Fruit fly (Drosophila melanogaster) whole organism, embryonic: ENCODE measurements around the gene mio.

Experiments used
- Atf6 ChIP-seq: fragments of 200-800 bp; sonication (Bioruptor generic); IDR thresholded peaks from 2 replicates; pipeline ENCODE4 v1.3.6; 2022; ENCODE audit warnings: missing biosample characterization, missing genetic modification characterization
- CG10654 ChIP-seq: fragments of 200-800 bp; sonication (Bioruptor generic); optimal IDR thresholded peaks from 2 replicates; lab custom pipeline; 2016; ENCODE audit warnings: missing biosample characterization, missing genetic modification characterization
- CG10959 ChIP-seq: fragments of 200-800 bp; sonication (Bioruptor generic); IDR thresholded peaks from 2 replicates; pipeline ENCODE4 v1.3.6; 2022; ENCODE audit warnings: missing biosample characterization, missing genetic modification characterization
- CG10979 ChIP-seq: fragments of 200-800 bp; sonication (Bioruptor generic); optimal IDR thresholded peaks from 2 replicates; lab custom pipeline; 2018; ENCODE audit warnings: missing biosample characterization, mild to moderate bottlenecking, missing genetic modification characterization, moderate library complexity
- CG11398 ChIP-seq: fragments of 200-800 bp; sonication (Bioruptor generic); optimal IDR thresholded peaks from 2 replicates; lab custom pipeline; 2016; ENCODE audit warnings: missing biosample characterization, missing genetic modification characterization
- CG11695 ChIP-seq: fragments of 200-800 bp; sonication (Bioruptor generic); IDR thresholded peaks from 3 replicates; pipeline ENCODE4 v1.3.6; 2022; ENCODE audit warnings: missing biosample characterization, missing genetic modification characterization
- CG12659 ChIP-seq: fragments of 200-800 bp; sonication (Bioruptor generic); optimal IDR thresholded peaks from 3 replicates; lab custom pipeline; 2017; ENCODE audit warnings: mild to moderate bottlenecking, missing biosample characterization, missing genetic modification reagents, missing genetic modification characterization
- CG14441 ChIP-seq: fragments of 200-800 bp; sonication (Bioruptor generic); IDR thresholded peaks from 2 replicates; pipeline ENCODE4 v1.3.6; 2022; ENCODE audit warnings: missing biosample characterization, missing genetic modification characterization
- CG17385 ChIP-seq: fragments of 200-800 bp; sonication (Bioruptor generic); optimal IDR thresholded peaks from 3 replicates; lab custom pipeline; 2018; ENCODE audit warnings: missing biosample characterization, mild to moderate bottlenecking, missing genetic modification characterization
- CG2116 ChIP-seq: fragments of 200-800 bp; sonication (Bioruptor generic); optimal IDR thresholded peaks from 3 replicates; lab custom pipeline; 2018; ENCODE audit warnings: missing biosample characterization, mild to moderate bottlenecking, missing genetic modification characterization
- CG2678 ChIP-seq: fragments of 200-800 bp; sonication (Bioruptor generic); optimal IDR thresholded peaks from 3 replicates; lab custom pipeline; 2019; ENCODE audit warnings: missing biosample characterization, mild to moderate bottlenecking, missing genetic modification characterization, moderate library complexity
- CG32532 ChIP-seq: fragments of 200-800 bp; sonication (Bioruptor generic); IDR thresholded peaks from 2 replicates; pipeline ENCODE4 v1.3.6; 2022; ENCODE audit warnings: missing biosample characterization, missing genetic modification characterization
- CG32772 ChIP-seq: fragments of 200-800 bp; sonication (Bioruptor generic); IDR thresholded peaks from 2 replicates; pipeline ENCODE4 v1.3.6; 2022; ENCODE audit warnings: missing biosample characterization, missing genetic modification characterization
- CG34422 ChIP-seq: fragments of 200-800 bp; sonication (Bioruptor generic); IDR thresholded peaks from 3 replicates; pipeline ENCODE4 v1.3.6; 2022; ENCODE audit warnings: missing biosample characterization, missing genetic modification characterization
- CG4617 ChIP-seq: fragments of 200-800 bp; sonication (Bioruptor generic); optimal IDR thresholded peaks from 3 replicates; lab custom pipeline; 2016; ENCODE audit warnings: missing biosample characterization, missing genetic modification characterization, borderline replicate concordance
- CG6254 ChIP-seq: fragments of 200-800 bp; sonication (Bioruptor generic); optimal IDR thresholded peaks from 3 replicates; lab custom pipeline; 2017; ENCODE audit warnings: mild to moderate bottlenecking, missing biosample characterization, missing genetic modification reagents, missing genetic modification characterization
- CG6272 ChIP-seq: fragments of 200-800 bp; sonication (Bioruptor generic); IDR thresholded peaks from 2 replicates; pipeline ENCODE4 v1.3.6; 2022; ENCODE audit warnings: missing biosample characterization, missing genetic modification characterization
- CG7786 ChIP-seq: fragments of 200-800 bp; sonication (Bioruptor generic); optimal IDR thresholded peaks from 2 replicates; lab custom pipeline; 2016; ENCODE audit warnings: missing biosample characterization, missing genetic modification characterization
- CG8290 ChIP-seq, 3 experiments: fragments of 200-800 bp; sonication (Bioruptor generic); optimal IDR thresholded peaks; 2 replicates each; lab custom pipeline; 2016 to 2019; ENCODE audit warnings: missing biosample characterization in 3 of 3, missing genetic modification characterization in 3 of 3, mild to moderate bottlenecking in 2 of 3, moderate library complexity in 1 of 3
- CG8924 ChIP-seq: fragments of 200-800 bp; optimal IDR thresholded peaks from 3 replicates; lab custom pipeline; 2019; ENCODE audit warnings: missing biosample characterization, mild to moderate bottlenecking, missing genetic modification characterization, moderate library complexity
- CG9609 ChIP-seq: fragments of 200-800 bp; sonication (Bioruptor generic); optimal IDR thresholded peaks from 3 replicates; lab custom pipeline; 2016; ENCODE audit warnings: missing biosample characterization, missing genetic modification characterization
- CrebB ChIP-seq: fragments of 200-800 bp; sonication (Bioruptor generic); optimal IDR thresholded peaks from 3 replicates; lab custom pipeline; 2018; ENCODE audit warnings: missing biosample characterization, mild to moderate bottlenecking, missing genetic modification characterization
- Drgx ChIP-seq: fragments of 200-800 bp; sonication (Bioruptor generic); IDR thresholded peaks from 2 replicates; pipeline ENCODE4 v1.3.6; 2022; ENCODE audit warnings: missing biosample characterization, missing genetic modification characterization
- Gsc ChIP-seq: fragments of 200-800 bp; sonication (Bioruptor generic); IDR thresholded peaks from 2 replicates; pipeline ENCODE4 v1.3.6; 2022; ENCODE audit warnings: missing biosample characterization, missing genetic modification characterization
- H2.0 ChIP-seq: fragments of 200-800 bp; sonication (Bioruptor generic); IDR thresholded peaks from 2 replicates; pipeline ENCODE4 v1.3.6; 2022; ENCODE audit warnings: missing biosample characterization, missing genetic modification characterization
- HmgD ChIP-seq: fragments of 200-800 bp; sonication (Bioruptor generic); optimal IDR thresholded peaks from 3 replicates; lab custom pipeline; 2016; ENCODE audit warnings: missing biosample characterization, missing genetic modification characterization
- Hmr ChIP-seq: fragments of 200-800 bp; sonication (Bioruptor generic); optimal IDR thresholded peaks from 3 replicates; lab custom pipeline; 2017; ENCODE audit warnings: mild to moderate bottlenecking, missing biosample characterization, missing genetic modification reagents, missing genetic modification characterization
- Hr78 ChIP-seq, 2 experiments: fragments of 200-800 bp in 1 of 2; fragments of >200 bp in 1 of 2; sonication (Bioruptor generic) in 1 of 2; optimal IDR thresholded peaks; 2 replicates each; lab custom pipeline; 2017 to 2019; ENCODE audit warnings: missing biosample characterization in 2 of 2, missing genetic modification characterization in 2 of 2, mild to moderate bottlenecking in 1 of 2, moderate library complexity in 1 of 2
- MBD-R2 ChIP-seq: fragments of 200-800 bp; sonication (Bioruptor generic); IDR thresholded peaks from 2 replicates; pipeline ENCODE4 v1.3.6; 2022; ENCODE audit warnings: missing biosample characterization, missing genetic modification characterization
- Meics ChIP-seq: fragments of 200-800 bp; sonication (Bioruptor generic); optimal IDR thresholded peaks from 2 replicates; lab custom pipeline; 2017; ENCODE audit warnings: missing biosample characterization, mild to moderate bottlenecking, missing genetic modification characterization
- Myb ChIP-seq: fragments of 200-800 bp; sonication (Bioruptor generic); optimal IDR thresholded peaks from 2 replicates; lab custom pipeline; 2016; ENCODE audit warnings: missing biosample characterization, missing genetic modification characterization
- Pdp1 ChIP-seq, 2 experiments: fragments of 200-800 bp; sonication (Bioruptor generic); optimal IDR thresholded peaks; 3 replicates each; lab custom pipeline; 2016; ENCODE audit warnings: missing biosample characterization in 2 of 2, missing genetic modification characterization in 2 of 2, mild to moderate bottlenecking in 1 of 2, moderate library complexity in 1 of 2
- Side ChIP-seq: fragments of 200-800 bp; sonication (Bioruptor generic); optimal IDR thresholded peaks from 2 replicates; lab custom pipeline; 2016; ENCODE audit warnings: missing biosample characterization, missing genetic modification characterization
- Xbp1 ChIP-seq: fragments of 200-800 bp; sonication (Bioruptor generic); optimal IDR thresholded peaks from 3 replicates; lab custom pipeline; 2016; ENCODE audit warnings: missing biosample characterization, mild to moderate bottlenecking, missing genetic modification characterization
- ara ChIP-seq: fragments of 200-800 bp; sonication (Bioruptor generic); IDR thresholded peaks from 2 replicates; pipeline ENCODE4 v1.3.6; 2022; ENCODE audit warnings: missing biosample characterization, missing genetic modification characterization
- bab2 ChIP-seq: fragments of 200-800 bp; sonication (Bioruptor generic); optimal IDR thresholded peaks from 2 replicates; lab custom pipeline; 2016; ENCODE audit warnings: missing biosample characterization, missing genetic modification characterization
- cato ChIP-seq: fragments of 200-800 bp; sonication (Bioruptor generic); optimal IDR thresholded peaks from 2 replicates; lab custom pipeline; 2016; ENCODE audit warnings: missing biosample characterization, missing genetic modification characterization, borderline replicate concordance
- crol ChIP-seq: fragments of 200-800 bp; sonication (Bioruptor generic); IDR thresholded peaks from 2 replicates; pipeline ENCODE4 v1.3.6; 2022; ENCODE audit warnings: missing biosample characterization, missing genetic modification characterization
- ems ChIP-seq: fragments of 200-800 bp; sonication (Bioruptor generic); optimal IDR thresholded peaks from 3 replicates; lab custom pipeline; 2016; ENCODE audit warnings: missing biosample characterization, missing genetic modification characterization
- fd64A ChIP-seq: fragments of 200-800 bp; sonication (Bioruptor generic); optimal IDR thresholded peaks from 3 replicates; lab custom pipeline; 2018; ENCODE audit warnings: missing biosample characterization, mild to moderate bottlenecking, missing genetic modification characterization
- kay ChIP-seq: fragments of 200-800 bp; sonication (Bioruptor generic); optimal IDR thresholded peaks from 2 replicates; lab custom pipeline; 2016; ENCODE audit warnings: missing biosample characterization, missing genetic modification characterization
- ken ChIP-seq: fragments of 200-800 bp; sonication (Bioruptor generic); IDR thresholded peaks from 3 replicates; pipeline ENCODE4 v1.3.6; 2022; ENCODE audit warnings: missing biosample characterization, missing genetic modification characterization
- klu ChIP-seq: fragments of 200-800 bp; sonication (Bioruptor generic); IDR thresholded peaks from 2 replicates; pipeline ENCODE4 v1.3.6; 2022; ENCODE audit warnings: missing biosample characterization, missing genetic modification characterization
- odd ChIP-seq: fragments of 200-800 bp; sonication (Bioruptor generic); optimal IDR thresholded peaks from 2 replicates; lab custom pipeline; 2017; ENCODE audit warnings: missing biosample characterization, mild to moderate bottlenecking, missing genetic modification characterization
- pan ChIP-seq, 4 experiments: fragments of >200 bp in 3 of 4; fragments of 200-800 bp in 1 of 4; sonication (Bioruptor generic) in 1 of 4; optimal IDR thresholded peaks in 3 of 4; IDR thresholded peaks in 1 of 4; 2 replicates each; pipeline versions ENCODE4 v1.3.6 to Lab custom; 2017 to 2022; ENCODE audit warnings: missing biosample characterization in 2 of 4, missing genetic modification characterization in 2 of 4, mixed read lengths in 1 of 4
- sisA ChIP-seq: fragments of 200-800 bp; sonication (Bioruptor generic); IDR thresholded peaks from 2 replicates; pipeline ENCODE4 v1.3.6; 2022; ENCODE audit warnings: missing biosample characterization, missing genetic modification characterization
- so ChIP-seq: fragments of 200-800 bp; sonication (Bioruptor generic); IDR thresholded peaks from 3 replicates; pipeline ENCODE4 v1.3.6; 2022; ENCODE audit warnings: missing biosample characterization, missing genetic modification characterization
- tup ChIP-seq: fragments of 200-800 bp; sonication (Bioruptor generic); optimal IDR thresholded peaks from 2 replicates; lab custom pipeline; 2016; ENCODE audit warnings: missing biosample characterization, mild to moderate bottlenecking, missing genetic modification characterization, moderate library complexity
- unpg ChIP-seq: fragments of 200-800 bp; sonication (Bioruptor generic); optimal IDR thresholded peaks from 3 replicates; lab custom pipeline; 2018; ENCODE audit warnings: missing biosample characterization, mild to moderate bottlenecking, missing genetic modification characterization, moderate library complexity

Gene mio

DNA sequence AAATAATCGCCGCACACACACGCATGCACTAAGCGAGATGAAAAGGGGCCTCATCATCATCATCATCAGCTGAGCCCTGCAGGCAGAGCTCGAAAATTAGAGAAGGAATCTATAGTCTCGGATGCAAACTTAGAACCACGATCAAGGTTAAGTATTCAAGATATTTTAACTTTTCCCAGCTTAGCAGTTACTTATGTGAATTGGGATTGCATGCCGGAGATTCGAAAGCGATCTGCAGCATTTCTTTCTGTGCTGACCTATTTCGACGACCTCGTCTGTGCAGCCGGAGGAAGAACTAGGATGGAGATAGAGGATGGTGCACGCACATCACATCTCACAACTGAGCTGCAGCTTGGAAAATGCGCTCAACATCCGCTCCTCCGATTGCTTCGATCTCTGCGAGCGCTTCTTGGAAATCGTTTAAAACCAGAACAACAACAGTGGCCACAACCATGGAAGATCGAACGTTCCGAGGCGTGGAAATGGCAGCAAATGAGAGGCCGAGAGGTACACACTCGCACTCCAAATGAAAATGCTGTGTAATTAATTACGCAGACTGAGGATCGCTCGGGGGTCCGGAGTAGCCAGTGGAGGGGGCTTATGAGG, 34.3 kb upstream of the mio start (continued):
- peak; percentile 45 to 49 for TF ChIP-seq Pdp1 (GFP tag; optimal IDR thresholded peaks at IDR 0.05; lab: Kevin White, UChicago)
- TF ChIP-seq CG10959 (GFP tag; lab: Robert Waterston, UW): peak; percentile 95
- 0 out of 2 replicates have a peak, but pooled peaks have one; percentile 34 for TF ChIP-seq CG6272 (GFP tag; lab: Robert Waterston, UW)
- TF ChIP-seq Hmr (GFP tag; lab: Kevin White, UChicago): no peak
- TF ChIP-seq Atf6 (GFP tag; lab: Robert Waterston, UW): no peak
- no peak for TF ChIP-seq CG17385 (GFP tag; lab: Kevin White, UChicago)
- peak; percentile 54 for TF ChIP-seq CG9609
- 0 out of 3 replicates have a peak, but pooled peaks have one; percentile 38 for TF ChIP-seq so
- TF ChIP-seq Hr78 (GFP tag; optimal IDR thresholded peaks at IDR 0.05; lab: Kevin White, UChicago): no peak
- TF ChIP-seq crol (GFP tag; lab: Robert Waterston, UW): no peak
- peak; percentile 31 for TF ChIP-seq CG4617
- TF ChIP-seq CG34422 (GFP tag; lab: Robert Waterston, UW): no peak; the same call in 2 of the 3 replicates
- peak; percentile 39 for TF ChIP-seq CG10654 (GFP tag; lab: Kevin White, UChicago)
- no peak for TF ChIP-seq CG12659 (GFP tag; lab: Kevin White, UChicago)
- TF ChIP-seq CG8924 (tag; lab: Kevin White, UChicago): peak; percentile 75
- TF ChIP-seq CG2678 (tag; lab: Kevin White, UChicago): peak; percentile 40
- peak; percentile 65 for TF ChIP-seq unpg (GFP tag; lab: Kevin White, UChicago)
- peak; percentile 64 for TF ChIP-seq CG11398 (GFP tag; lab: Kevin White, UChicago)
- TF ChIP-seq klu: no peak
- TF ChIP-seq Gsc: no peak
- TF ChIP-seq CG11695 (GFP tag; lab: Robert Waterston, UW): peak; percentile 56; the same call in 2 of the 3 replicates
- no peak for TF ChIP-seq MBD-R2 (GFP tag; lab: Robert Waterston, UW)
- TF ChIP-seq odd (GFP tag; lab: Kevin White, UChicago): no peak
- no peak for TF ChIP-seq ems
- TF ChIP-seq CrebB: no peak
- TF ChIP-seq sisA (GFP tag; lab: Robert Waterston, UW): peak; percentile 59
- TF ChIP-seq HmgD: peak; percentile 27
- peak; percentile 91 for TF ChIP-seq ara (GFP tag; lab: Robert Waterston, UW)
- TF ChIP-seq CG32772 (GFP tag; lab: Robert Waterston, UW): peak; percentile 49; the same call in 1 of the 2 replicates
- TF ChIP-seq CG6254 (GFP tag; lab: Kevin White, UChicago): peak; percentile 74
- no peak for TF ChIP-seq Meics (GFP tag; lab: Kevin White, UChicago)
- TF ChIP-seq ken (GFP tag; lab: Robert Waterston, UW): 0 out of 3 replicates have a peak, but pooled peaks have one; percentile 36
- TF ChIP-seq tup (GFP tag; lab: Kevin White, UChicago): peak; percentile 35
- TF ChIP-seq CG10979 (tag; lab: Kevin White, UChicago): peak; percentile 88
- no peak for TF ChIP-seq CG32532
- peak; percentile 58; the same call in 1 of the 2 replicates for TF ChIP-seq H2.0 (GFP tag; lab: Robert Waterston, UW)
- TF ChIP-seq Side (GFP tag; lab: Kevin White, UChicago): peak; percentile 73
- no peak for TF ChIP-seq fd64A (GFP tag; lab: Kevin White, UChicago)
- TF ChIP-seq Drgx (GFP tag; lab: Robert Waterston, UW): peak; percentile 62
- no peak for TF ChIP-seq CG14441 (GFP tag; lab: Robert Waterston, UW)
- no peak for TF ChIP-seq pan (optimal IDR thresholded peaks at IDR 0.05; lab: Kevin White, UChicago)
- TF ChIP-seq pan (GFP tag; optimal IDR thresholded peaks at IDR 0.05 in 1 of 2, IDR thresholded peaks at IDR 0.05 in 1 of 2): peak in 1 of 2 experiments; percentile 16
- peak; percentile 70 for TF ChIP-seq CG8290 (GFP tag; optimal IDR thresholded peaks at IDR 0.05; lab: Kevin White, UChicago)
- peak in 1 of 2 experiments; percentile 51 for TF ChIP-seq CG8290 (tag; optimal IDR thresholded peaks at IDR 0.05; lab: Kevin White, UChicago)
- TF ChIP-seq Xbp1 (GFP tag; lab: Kevin White, UChicago): peak; percentile 53
- peak; percentile 25 for TF ChIP-seq cato
- TF ChIP-seq bab2 (GFP tag; lab: Kevin White, UChicago): peak; percentile 58
- TF ChIP-seq kay: peak; percentile 2
- TF ChIP-seq Myb (GFP tag; lab: Kevin White, UChicago): peak; percentile 12
- TF ChIP-seq CG2116 (GFP tag; lab: Kevin White, UChicago): peak; percentile 23
- TF ChIP-seq CG7786: peak; percentile 73
